Fruit fly (Drosophila melanogaster): Measurements from ENCODE around the gene cona.
A peak's percentile ranks its signal among the peaks of the same experiment; 100 is the strongest.

The cona gene

DNA sequence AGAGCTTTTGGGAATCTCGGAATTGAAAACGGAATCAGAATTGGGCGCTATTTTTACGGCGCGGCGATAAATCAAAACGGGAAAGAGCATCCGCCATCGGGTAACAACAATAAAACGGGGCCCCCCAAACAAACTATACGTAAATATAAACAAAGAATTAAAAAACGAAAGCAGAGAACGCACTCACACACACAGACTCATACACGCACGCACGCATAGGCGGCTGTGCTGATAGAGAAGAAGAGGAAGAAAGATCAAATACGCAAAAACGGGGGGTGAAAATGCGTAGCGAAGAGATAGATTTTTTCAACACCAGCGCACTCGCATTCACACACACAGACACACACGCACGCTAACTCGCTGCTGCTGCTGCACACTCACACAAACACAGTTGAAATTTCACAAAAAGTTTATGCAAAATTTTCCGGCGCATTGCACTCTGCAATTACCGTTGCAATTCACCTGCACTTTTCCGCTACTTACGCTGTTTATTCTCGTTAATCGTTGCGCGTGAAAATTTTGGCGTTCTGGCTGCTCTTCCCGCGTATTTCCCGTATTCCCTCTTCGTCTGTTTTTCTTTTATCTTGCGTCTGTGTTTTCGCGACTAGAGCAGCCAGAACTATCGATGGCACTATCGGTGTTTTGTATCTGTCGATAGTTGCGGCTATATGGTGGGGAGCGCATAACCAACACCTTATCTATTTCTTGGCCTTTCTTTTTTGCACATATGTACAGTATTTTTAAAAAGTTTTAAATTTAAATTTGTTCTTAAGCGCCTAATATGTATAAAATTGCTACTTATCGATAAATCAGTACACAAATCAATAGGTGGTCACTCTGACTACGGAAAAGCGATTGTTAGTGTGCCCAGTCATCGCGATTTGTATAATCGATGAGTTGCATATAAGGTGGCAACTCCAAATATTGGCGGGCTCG lies 26.9 kb downstream of the cona start, which contains the start of gene CG31122 (continued):
- no peak for TF ChIP-seq CG31388 (GFP tag; optimal IDR thresholded peaks at IDR 0.05)
- TF ChIP-seq CG6683 (GFP tag; optimal IDR thresholded peaks at IDR 0.05): no peak
- TF ChIP-seq Oaz (GFP tag; IDR thresholded peaks at IDR 0.05): no peak
- TF ChIP-seq Atf3 (GFP tag; optimal IDR thresholded peaks at IDR 0.05): peak; percentile 55
- TF ChIP-seq CG10366 (GFP tag; IDR thresholded peaks at IDR 0.05): no peak
- TF ChIP-seq peb (GFP tag; IDR thresholded peaks at IDR 0.05): no peak
- TF ChIP-seq sug (tag; optimal IDR thresholded peaks at IDR 0.05): peak; percentile 79
- TF ChIP-seq CG2875 (GFP tag; optimal IDR thresholded peaks at IDR 0.05): no peak
- no peak for TF ChIP-seq C15 (GFP tag; IDR thresholded peaks at IDR 0.05)
- TF ChIP-seq fd96Cb (tag; optimal IDR thresholded peaks at IDR 0.05): no peak
- TF ChIP-seq ftz-f1 (GFP tag; optimal IDR thresholded peaks at IDR 0.05): no peak
- peak; percentile 47 for TF ChIP-seq CG1792 (GFP tag; optimal IDR thresholded peaks at IDR 0.05)
- TF ChIP-seq CG1529 (GFP tag; optimal IDR thresholded peaks at IDR 0.05): no peak
- TF ChIP-seq YL-1 (GFP tag; optimal IDR thresholded peaks at IDR 0.05): peak; percentile 59
- TF ChIP-seq CG17186 (GFP tag; optimal IDR thresholded peaks at IDR 0.05): peak; percentile 79
- TF ChIP-seq CG6689 (GFP tag; IDR thresholded peaks at IDR 0.05): 0 out of 2 replicates have a peak, but pooled peaks have one; percentile 32
- peak; percentile 9 for TF ChIP-seq CG1602 (GFP tag; optimal IDR thresholded peaks at IDR 0.05)
- no peak for TF ChIP-seq CG43689 (GFP tag; IDR thresholded peaks at IDR 0.05)
- no peak for TF ChIP-seq toy (GFP tag; IDR thresholded peaks at IDR 0.05)
- TF ChIP-seq Side (GFP tag; optimal IDR thresholded peaks at IDR 0.05): peak; percentile 26
- peak; percentile 32 for TF ChIP-seq CG4854 (GFP tag; optimal IDR thresholded peaks at IDR 0.05)
- TF ChIP-seq sc (optimal IDR thresholded peaks at IDR 0.05): no peak
- no peak for TF ChIP-seq sc (GFP tag; optimal IDR thresholded peaks at IDR 0.05)
- TF ChIP-seq CG31365 (tag; optimal IDR thresholded peaks at IDR 0.05): no peak
- TF ChIP-seq CG3407 (GFP tag; optimal IDR thresholded peaks at IDR 0.05): no peak
- TF ChIP-seq CG11456 (GFP tag; IDR thresholded peaks at IDR 0.05): no peak
- TF ChIP-seq CG8290 (GFP tag; optimal IDR thresholded peaks at IDR 0.05): no peak
- TF ChIP-seq CG8290 (tag; optimal IDR thresholded peaks at IDR 0.05): no peak
- TF ChIP-seq CG14667 (GFP tag; IDR thresholded peaks at IDR 0.05): no peak
- peak; percentile 84 for TF ChIP-seq CG14710 (tag; optimal IDR thresholded peaks at IDR 0.05)
- TF ChIP-seq CG1024 (GFP tag; IDR thresholded peaks at IDR 0.05): no peak
- TF ChIP-seq nerfin-1 (tag; optimal IDR thresholded peaks at IDR 0.05): peak; percentile 47
- no peak for TF ChIP-seq ara (GFP tag; IDR thresholded peaks at IDR 0.05)
- no peak for TF ChIP-seq CG3726 (GFP tag; IDR thresholded peaks at IDR 0.05)
- peak; percentile 57 for TF ChIP-seq Rfx (GFP tag; IDR thresholded peaks at IDR 0.05)
- no peak for TF ChIP-seq ssp (GFP tag; IDR thresholded peaks at IDR 0.05)
- peak; percentile 24 for TF ChIP-seq caup (GFP tag; optimal IDR thresholded peaks at IDR 0.05; ENCODE audit: severe bottlenecking)
- TF ChIP-seq sqz (GFP tag; optimal IDR thresholded peaks at IDR 0.05): no peak
- TF ChIP-seq Antp (GFP tag; optimal IDR thresholded peaks at IDR 0.05): peak; percentile 21
- peak; percentile 37 for TF ChIP-seq chn (GFP tag; optimal IDR thresholded peaks at IDR 0.05)
- no peak for TF ChIP-seq dimm (GFP tag; IDR thresholded peaks at IDR 0.05)
- TF ChIP-seq Bgb (GFP tag; IDR thresholded peaks at IDR 0.05; ENCODE audit: partially characterized antibody): peak; percentile 93
- TF ChIP-seq tgo (GFP tag; IDR thresholded peaks at IDR 0.05): no peak
- TF ChIP-seq mam (GFP tag; optimal IDR thresholded peaks at IDR 0.05): peak; percentile 63
- peak; percentile 57 for TF ChIP-seq CG7786 (GFP tag; optimal IDR thresholded peaks at IDR 0.05)
- peak; percentile 18 for TF ChIP-seq CG1233 (GFP tag; optimal IDR thresholded peaks at IDR 0.05)
- TF ChIP-seq nom (GFP tag; optimal IDR thresholded peaks at IDR 0.05): no peak
- no peak for TF ChIP-seq Fer3 (tag; optimal IDR thresholded peaks at IDR 0.05)
- no peak for TF ChIP-seq tll (GFP tag; optimal IDR thresholded peaks at IDR 0.05)
- no peak for TF ChIP-seq tap (tag; optimal IDR thresholded peaks at IDR 0.05)
